Fruit fly (Drosophila melanogaster) whole organism, wandering third instar larva: ENCODE measurements around the gene CG31380.

Experiments used
- Abd-B ChIP-seq: fragments of >200 bp; optimal IDR thresholded peaks from 2 replicates; lab custom pipeline; 2017; ENCODE audit warnings: missing biosample characterization, missing genetic modification characterization
- CG32264 ChIP-seq: fragments of 200-800 bp; sonication (Bioruptor generic); optimal IDR thresholded peaks from 2 replicates; lab custom pipeline; 2016; ENCODE audit warnings: missing biosample characterization, missing genetic modification characterization
- CG9705 ChIP-seq: fragments of 200-800 bp; sonication (Bioruptor generic); optimal IDR thresholded peaks from 2 replicates; lab custom pipeline; 2018; ENCODE audit warnings: missing biosample characterization, mild to moderate bottlenecking, missing genetic modification characterization
- CrebA ChIP-seq: fragments of 200-800 bp; sonication (Bioruptor generic); optimal IDR thresholded peaks from 2 replicates; lab custom pipeline; 2016; ENCODE audit warnings: missing biosample characterization, mild to moderate bottlenecking, missing genetic modification characterization, borderline replicate concordance
- Dif ChIP-seq: fragments of 200-275, 200-300 bp; sonication (Bioruptor generic); optimal IDR thresholded peaks from 2 replicates; lab custom pipeline; 2018; ENCODE audit warnings: missing biosample characterization, missing genetic modification characterization; ENCODE audit not compliant: partially characterized antibody
- GATAd ChIP-seq: sonication (Bioruptor generic); optimal IDR thresholded peaks from 2 replicates; lab custom pipeline; 2016; ENCODE audit warnings: missing biosample characterization, missing genetic modification characterization
- HLH106 ChIP-seq: fragments of 200-800 bp; optimal IDR thresholded peaks from 3 replicates; lab custom pipeline; 2019; ENCODE audit warnings: missing biosample characterization, mild to moderate bottlenecking, missing genetic modification characterization, moderate library complexity
- Hnf4 ChIP-seq: fragments of 200-800 bp; sonication (Bioruptor generic); optimal IDR thresholded peaks from 2 replicates; lab custom pipeline; 2016; ENCODE audit warnings: missing biosample characterization, mild to moderate bottlenecking, missing genetic modification characterization
- Hr78 ChIP-seq: fragments of >200 bp; optimal IDR thresholded peaks from 2 replicates; lab custom pipeline; 2017; ENCODE audit warnings: missing biosample characterization, missing genetic modification characterization
- Hr83 ChIP-seq: fragments of 200-300 bp; sonication (Bioruptor generic); optimal IDR thresholded peaks from 2 replicates; lab custom pipeline; 2016; ENCODE audit warnings: missing biosample characterization, mild to moderate bottlenecking, missing genetic modification characterization, moderate library complexity; ENCODE audit not compliant: poor library complexity, severe bottlenecking
- Jra ChIP-seq: sonication (Bioruptor generic); optimal IDR thresholded peaks from 2 replicates; lab custom pipeline; 2016; ENCODE audit warnings: missing biosample characterization, missing genetic modification characterization
- Mio ChIP-seq: sonication (Bioruptor generic); optimal IDR thresholded peaks from 2 replicates; lab custom pipeline; 2016; ENCODE audit warnings: missing biosample characterization, missing genetic modification characterization
- Myc ChIP-seq: fragments of >200 bp; optimal IDR thresholded peaks from 2 replicates; lab custom pipeline; 2017
- N ChIP-seq: fragments of >200 bp; optimal IDR thresholded peaks from 2 replicates; lab custom pipeline; 2018; ENCODE audit warnings: missing biosample characterization, missing external identifiers, missing genetic modification characterization
- OdsH ChIP-seq: fragments of 200-800 bp; sonication (Bioruptor generic); optimal IDR thresholded peaks from 2 replicates; lab custom pipeline; 2016; ENCODE audit warnings: missing biosample characterization, mild to moderate bottlenecking, missing genetic modification characterization
- Rel ChIP-seq, 2 experiments: fragments of 200-800 bp; sonication (Bioruptor generic) in 1 of 2; optimal IDR thresholded peaks; 2 replicates in 1 of 2; 3 replicates in 1 of 2; lab custom pipeline; 2016 to 2019; ENCODE audit warnings: mild to moderate bottlenecking in 2 of 2, missing biosample characterization in 2 of 2, missing genetic modification characterization in 2 of 2, moderate library complexity in 1 of 2
- Sp1 ChIP-seq: fragments of 200-800 bp; sonication (Bioruptor generic); optimal IDR thresholded peaks from 3 replicates; lab custom pipeline; 2019; ENCODE audit warnings: missing biosample characterization, mild to moderate bottlenecking, missing genetic modification characterization, moderate library complexity
- Vsx2 ChIP-seq: fragments of 200-300, 225-300 bp; sonication (Bioruptor generic); optimal IDR thresholded peaks from 2 replicates; lab custom pipeline; 2018; ENCODE audit warnings: missing biosample characterization, missing genetic modification characterization; ENCODE audit not compliant: partially characterized antibody
- br ChIP-seq: fragments of 200-800 bp; sonication (Bioruptor generic); optimal IDR thresholded peaks from 2 replicates; lab custom pipeline; 2016; ENCODE audit warnings: missing biosample characterization, missing genetic modification characterization
- brk ChIP-seq: fragments of 200-800 bp; sonication (Bioruptor generic); optimal IDR thresholded peaks from 2 replicates; lab custom pipeline; 2016; ENCODE audit warnings: missing biosample characterization, mild to moderate bottlenecking, missing genetic modification characterization
- dl ChIP-seq, 2 experiments: fragments of 175-275, 200-275 bp in 1 of 2; fragments of 200-275 bp in 1 of 2; sonication (Bioruptor generic); optimal IDR thresholded peaks; lab custom pipeline; 2018; ENCODE audit warnings: mild to moderate bottlenecking in 2 of 2, missing biosample characterization in 2 of 2, missing genetic modification characterization in 2 of 2, moderate library complexity in 2 of 2; ENCODE audit not compliant: partially characterized antibody in 2 of 2, insufficient read depth in 1 of 2
- dmrt93B ChIP-seq: fragments of 200-800 bp; sonication (Bioruptor generic); optimal IDR thresholded peaks from 2 replicates; lab custom pipeline; 2018; ENCODE audit warnings: missing biosample characterization, mild to moderate bottlenecking, missing genetic modification characterization
- dsf ChIP-seq: sonication (Bioruptor generic); optimal IDR thresholded peaks from 2 replicates; lab custom pipeline; 2016; ENCODE audit warnings: missing biosample characterization, missing genetic modification characterization, borderline replicate concordance
- ey ChIP-seq: fragments of 200-800 bp; sonication (Bioruptor generic); optimal IDR thresholded peaks from 2 replicates; lab custom pipeline; 2016; ENCODE audit warnings: missing biosample characterization, missing genetic modification characterization
- foxo ChIP-seq, 2 experiments: fragments of 200-800 bp; sonication (Bioruptor generic); optimal IDR thresholded peaks; 2 replicates in 1 of 2; 3 replicates in 1 of 2; lab custom pipeline; 2016 to 2017; ENCODE audit warnings: missing biosample characterization in 2 of 2, missing genetic modification characterization in 2 of 2
- h ChIP-seq: fragments of 200-800 bp; sonication (Bioruptor generic); optimal IDR thresholded peaks from 3 replicates; lab custom pipeline; 2016; ENCODE audit warnings: missing biosample characterization, mild to moderate bottlenecking, missing genetic modification characterization
- jim ChIP-seq: fragments of 175-275, 200-325 bp; sonication (Bioruptor generic); optimal IDR thresholded peaks from 2 replicates; lab custom pipeline; 2016; ENCODE audit warnings: missing biosample characterization, mild to moderate bottlenecking, missing genetic modification characterization
- lola ChIP-seq: fragments of >200 bp; optimal IDR thresholded peaks from 2 replicates; lab custom pipeline; 2017; ENCODE audit warnings: missing biosample characterization, missing genetic modification characterization
- pan ChIP-seq: fragments of >200 bp; optimal IDR thresholded peaks from 2 replicates; lab custom pipeline; 2017
- psq ChIP-seq: fragments of 200-800 bp; sonication (Bioruptor generic); optimal IDR thresholded peaks from 3 replicates; lab custom pipeline; 2017; ENCODE audit warnings: missing biosample characterization, mild to moderate bottlenecking, missing genetic modification characterization, moderate library complexity
- rgr ChIP-seq: fragments of 200-800 bp; sonication (Bioruptor generic); optimal IDR thresholded peaks from 3 replicates; lab custom pipeline; 2016; ENCODE audit warnings: missing biosample characterization, mild to moderate bottlenecking, missing genetic modification characterization
- sage ChIP-seq: fragments of 200-800 bp; sonication (Bioruptor generic); optimal IDR thresholded peaks from 2 replicates; lab custom pipeline; 2016; ENCODE audit warnings: missing biosample characterization, mild to moderate bottlenecking, missing genetic modification characterization
- sv ChIP-seq: fragments of 200-800 bp; sonication (Bioruptor generic); optimal IDR thresholded peaks from 3 replicates; lab custom pipeline; 2016; ENCODE audit warnings: missing biosample characterization, missing genetic modification characterization
- tai ChIP-seq: sonication (Bioruptor generic); optimal IDR thresholded peaks from 2 replicates; lab custom pipeline; 2016; ENCODE audit warnings: missing biosample characterization, missing genetic modification characterization
- woc ChIP-seq: sonication (Bioruptor generic); optimal IDR thresholded peaks from 2 replicates; lab custom pipeline; 2016; ENCODE audit warnings: missing biosample characterization, mild to moderate bottlenecking, missing genetic modification characterization

CG31380 gene

DNA sequence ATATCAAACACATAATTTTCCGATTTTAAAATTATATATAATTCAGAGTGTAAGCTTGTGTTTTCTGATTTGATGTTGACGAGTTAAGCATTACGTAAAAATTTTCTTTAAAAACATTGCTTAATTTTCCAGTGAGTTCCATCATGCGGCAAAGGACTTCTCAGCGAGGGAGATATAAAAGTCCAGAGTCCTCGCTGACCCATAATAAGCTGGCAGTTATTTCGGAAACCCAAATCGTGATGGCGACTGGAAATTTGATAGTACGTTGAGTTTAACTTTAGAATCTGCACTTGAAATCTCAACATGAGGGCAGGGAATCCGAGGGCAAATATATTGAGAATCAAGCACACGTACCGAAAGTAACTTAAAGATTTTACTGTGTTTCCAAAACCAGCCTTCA is 14.0 kb downstream of the CG31380 start, which contains the start of the genes CG17197 and CG17198:
Gene CG17197 (minus strand): TSS at position 101 of the 400 bp plus-strand sequence.
Gene CG17198 (minus strand): TSS at position 101 of the 400 bp plus-strand sequence.
- TF ChIP-seq GATAd (GFP tag; lab: Kevin White, UChicago) (no peak), Myc (lab: Kevin White, UChicago) (no peak), Rel (GFP tag; optimal IDR thresholded peaks at IDR 0.05; lab: Kevin White, UChicago) (no peak), Rel (tag; optimal IDR thresholded peaks at IDR 0.05; lab: Kevin White, UChicago) (no peak), Hr83 (no peak), dl (GFP tag; optimal IDR thresholded peaks at IDR 0.05; lab: Kevin White, UChicago; ENCODE audit: insufficient read depth in 1 of 2, partially characterized antibody in 2 of 2) (no peak), Abd-B (no peak), lola (GFP tag; lab: Kevin White, UChicago) (no peak), CrebA (GFP tag; lab: Kevin White, UChicago) (no peak), pan (lab: Kevin White, UChicago) (no peak), rgr (GFP tag; lab: Kevin White, UChicago) (no peak)
- TF ChIP-seq, all 38 proteins: peak for 0

- TF ChIP-seq lola (GFP tag; lab: Kevin White, UChicago) (no peak), CG32264 (no peak), ey (GFP tag; lab: Kevin White, UChicago) (no peak), woc (GFP tag; lab: Kevin White, UChicago) (no peak), rgr (GFP tag; lab: Kevin White, UChicago) (no peak), foxo (GFP tag; optimal IDR thresholded peaks at IDR 0.05; lab: Kevin White, UChicago) (no peak), pan (lab: Kevin White, UChicago) (no peak), jim (no peak), tai (GFP tag; lab: Kevin White, UChicago) (no peak), Hr78 (no peak), N (GFP tag; lab: Kevin White, UChicago) (no peak)
Observed at dm6 chr3R:25763005-25763404, 26.2 kb downstream of the CG31380 start, which contains the start of gene LpR1. Gene LpR1, minus strand, starts transcription at chr3R:25763105.

DNA sequence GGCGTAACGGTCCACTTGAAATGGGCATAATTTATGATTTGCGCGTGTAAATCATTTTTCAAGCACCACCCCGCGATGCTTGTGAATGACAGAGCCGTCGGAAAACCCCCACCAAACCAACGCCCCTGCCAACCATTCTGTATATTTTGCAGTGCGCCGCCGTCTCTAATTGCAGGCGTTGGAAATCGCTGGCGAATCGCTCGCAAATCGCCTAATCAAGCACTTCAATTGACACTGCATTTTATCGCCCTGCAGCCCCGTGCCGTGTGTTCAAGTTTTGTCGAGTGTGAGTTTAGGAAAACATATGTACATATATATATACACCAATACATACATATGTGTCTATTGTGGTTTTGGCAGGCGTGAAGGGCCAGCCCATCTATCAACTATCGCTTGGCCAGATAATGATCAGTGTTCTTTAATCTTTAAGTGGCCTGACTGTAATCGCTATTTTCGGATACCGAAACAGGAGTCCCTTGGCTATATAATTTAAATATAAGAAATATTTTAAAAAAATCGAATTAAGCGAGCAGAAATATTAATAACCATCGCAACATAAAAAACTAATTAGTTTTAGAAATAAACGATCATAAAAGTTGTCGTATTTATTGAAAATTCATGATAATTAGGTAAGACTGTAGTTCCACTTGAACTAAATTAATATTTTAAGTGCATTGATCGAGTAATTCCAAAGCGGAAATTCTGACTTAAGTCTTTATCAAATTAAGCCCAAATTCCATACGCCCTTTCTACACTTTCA is 27.1 kb downstream of the CG31380 start:
- TF ChIP-seq rgr (GFP tag; lab: Kevin White, UChicago): no peak
- TF ChIP-seq brk (GFP tag; lab: Kevin White, UChicago): no peak
- TF ChIP-seq CG9705 (GFP tag; lab: Kevin White, UChicago): no peak
- TF ChIP-seq Jra: no peak
- TF ChIP-seq woc (GFP tag; lab: Kevin White, UChicago): no peak
- no peak for TF ChIP-seq HLH106 (tag; lab: Kevin White, UChicago)
- no peak for TF ChIP-seq Sp1 (GFP tag; lab: Kevin White, UChicago)
- TF ChIP-seq Hr83: no peak
- TF ChIP-seq Rel (GFP tag; optimal IDR thresholded peaks at IDR 0.05; lab: Kevin White, UChicago): no peak
- no peak for TF ChIP-seq Rel (tag; optimal IDR thresholded peaks at IDR 0.05; lab: Kevin White, UChicago)

dm6 chr3R:25760190-25760589 is 29.1 kb downstream of the CG31380 start:
- no peak for TF ChIP-seq OdsH (GFP tag; lab: Kevin White, UChicago)
- peak; percentile 9 for TF ChIP-seq Rel (GFP tag; optimal IDR thresholded peaks at IDR 0.05; lab: Kevin White, UChicago)
- no peak for TF ChIP-seq Rel (tag; optimal IDR thresholded peaks at IDR 0.05; lab: Kevin White, UChicago)
- no peak for TF ChIP-seq pan (lab: Kevin White, UChicago)
- peak; percentile 5 for TF ChIP-seq ey (GFP tag; lab: Kevin White, UChicago)
- TF ChIP-seq sage (GFP tag; lab: Kevin White, UChicago): no peak
- no peak for TF ChIP-seq br (GFP tag; lab: Kevin White, UChicago)
- TF ChIP-seq Jra: peak; percentile 26
- no peak for TF ChIP-seq HLH106 (tag; lab: Kevin White, UChicago)
- peak; percentile 56 for TF ChIP-seq CrebA (GFP tag; lab: Kevin White, UChicago)
- peak; percentile 40 for TF ChIP-seq Dif (GFP tag; lab: Kevin White, UChicago)
- TF ChIP-seq psq (GFP tag; lab: Kevin White, UChicago): no peak
- no peak for TF ChIP-seq N (GFP tag; lab: Kevin White, UChicago)
- peak; percentile 47 for TF ChIP-seq Hnf4 (GFP tag; lab: Kevin White, UChicago)
- TF ChIP-seq dmrt93B (GFP tag; lab: Kevin White, UChicago): no peak
- TF ChIP-seq brk (GFP tag; lab: Kevin White, UChicago): no peak
- TF ChIP-seq Mio (GFP tag; lab: Kevin White, UChicago): no peak
- TF ChIP-seq jim: peak; percentile 78
- no peak for TF ChIP-seq Myc (lab: Kevin White, UChicago)
- TF ChIP-seq Vsx2 (GFP tag; lab: Kevin White, UChicago): peak; percentile 15
- TF ChIP-seq CG32264: peak; percentile 57
- no peak for TF ChIP-seq woc (GFP tag; lab: Kevin White, UChicago)
- TF ChIP-seq Sp1 (GFP tag; lab: Kevin White, UChicago): peak; percentile 1
- peak; percentile 59 for TF ChIP-seq GATAd (GFP tag; lab: Kevin White, UChicago)
- TF ChIP-seq Hr83: peak; percentile 55
- no peak for TF ChIP-seq dsf (GFP tag; lab: Kevin White, UChicago)
- TF ChIP-seq dl (GFP tag; optimal IDR thresholded peaks at IDR 0.05; lab: Kevin White, UChicago; ENCODE audit: insufficient read depth in 1 of 2, partially characterized antibody in 2 of 2): peak; percentile 2 to 9
- TF ChIP-seq h (GFP tag; lab: Kevin White, UChicago): peak; percentile 21
- no peak for TF ChIP-seq tai (GFP tag; lab: Kevin White, UChicago)
- no peak for TF ChIP-seq sv (GFP tag; lab: Kevin White, UChicago)
- TF ChIP-seq rgr (GFP tag; lab: Kevin White, UChicago): peak; percentile 49
- TF ChIP-seq CG9705 (GFP tag; lab: Kevin White, UChicago): no peak
